Worm (Caenorhabditis elegans): ENCODE measurements around the gene oxy-4.

The oxy-4 gene

ce11 chrIII:5158674-5159073 lies at the start of gene oxy-4:
TSS of gene oxy-4 (minus strand) at chrIII:5158774.
- TF ChIP-seq tbx-11 (GFP tag; IDR thresholded peaks at IDR 0.05) = no peak
- no peak for TF ChIP-seq aly-1 (tag; optimal IDR thresholded peaks at IDR 0.05)
- no peak for TF ChIP-seq hnd-1 (tag; optimal IDR thresholded peaks at IDR 0.05)
- TF ChIP-seq sea-1 (GFP tag; conservative IDR thresholded peaks at IDR 0.05) = no peak
- no peak for TF ChIP-seq ceh-36 (tag; optimal IDR thresholded peaks at IDR 0.05)
- no peak for TF ChIP-seq ets-7 (tag; optimal IDR thresholded peaks at IDR 0.05)
- TF ChIP-seq F13C5.2 (tag; optimal IDR thresholded peaks at IDR 0.05) = no peak
- no peak for TF ChIP-seq tra-4 (tag; optimal IDR thresholded peaks at IDR 0.05)
- TF ChIP-seq hmg-4 (GFP tag; optimal IDR thresholded peaks at IDR 0.05) = no peak
- TF ChIP-seq pes-1 (GFP tag; IDR thresholded peaks at IDR 0.05) = no peak

DNA sequence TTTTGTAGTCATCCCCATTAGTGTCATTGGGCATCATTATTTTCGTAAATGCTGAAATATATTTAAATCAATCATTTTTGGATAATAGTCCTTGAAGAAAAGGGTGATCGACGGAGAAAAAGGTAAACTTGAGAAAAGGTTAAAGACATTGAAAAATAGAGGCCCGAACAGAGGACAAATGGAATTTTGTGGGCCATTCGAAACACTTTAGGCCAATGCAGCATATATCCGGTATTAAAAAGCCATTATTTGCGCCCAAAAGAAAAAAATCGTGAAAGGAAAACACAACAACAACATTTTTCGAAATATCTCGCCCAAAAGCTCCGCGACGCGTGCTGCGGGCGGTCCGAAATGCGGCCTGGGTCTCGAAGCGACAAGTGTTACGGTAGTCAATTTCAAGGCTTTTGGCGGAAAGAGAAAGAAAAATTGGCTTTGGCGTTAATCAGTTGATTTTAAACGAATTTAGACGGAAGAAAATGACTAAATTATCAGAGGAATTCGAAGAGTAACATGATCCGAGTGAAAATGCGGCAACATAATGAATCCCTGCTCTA lies 48.4 kb upstream of the oxy-4 start, which contains the start of gene morc-1:
Gene morc-1 (minus strand): TSS at position 51 of the 554 bp plus-strand sequence.
- no peak for TF ChIP-seq F13C5.2 (tag; optimal IDR thresholded peaks at IDR 0.05)
- no peak for TF ChIP-seq tbx-11 (GFP tag; IDR thresholded peaks at IDR 0.05)
- TF ChIP-seq scrt-1 (GFP tag; IDR thresholded peaks at IDR 0.05) = 0 out of 2 replicates have a peak, but pooled peaks have one; percentile 9

DNA sequence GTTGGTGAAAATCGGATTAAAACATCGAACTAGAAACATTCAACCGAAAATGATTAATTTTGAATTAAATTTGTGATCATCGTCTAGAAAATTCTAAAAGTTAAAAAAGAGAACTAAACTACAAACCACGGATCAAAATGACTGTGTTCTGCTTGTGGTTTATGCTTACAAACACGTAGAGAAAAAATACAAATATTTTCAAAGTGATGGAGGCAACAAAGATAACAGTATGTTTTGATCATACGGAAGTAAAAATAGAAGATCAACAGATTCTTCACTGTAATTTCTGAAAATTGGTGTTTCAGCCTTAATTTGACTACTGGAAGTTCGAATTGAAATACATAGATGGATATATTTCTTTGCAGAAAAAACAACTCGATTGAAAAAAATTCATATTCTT lies 44.7 kb upstream of the oxy-4 start:
- no peak for TF ChIP-seq ceh-13 (GFP tag; optimal IDR thresholded peaks at IDR 0.05)
- no peak for TF ChIP-seq tra-4 (tag; optimal IDR thresholded peaks at IDR 0.05)
- no peak for TF ChIP-seq ama-1 (optimal IDR thresholded peaks at IDR 0.05)
- no peak for TF ChIP-seq tbx-37 (GFP tag; conservative IDR thresholded peaks at IDR 0.05)
- no peak for TF ChIP-seq aly-1 (tag; optimal IDR thresholded peaks at IDR 0.05)
- TF ChIP-seq sea-1 (GFP tag; conservative IDR thresholded peaks at IDR 0.05) = no peak
- no peak for TF ChIP-seq tbx-11 (GFP tag; IDR thresholded peaks at IDR 0.05)
- TF ChIP-seq hmbx-1 (tag; optimal IDR thresholded peaks at IDR 0.05) = no peak
- no peak for TF ChIP-seq ceh-36 (tag; optimal IDR thresholded peaks at IDR 0.05)
- TF ChIP-seq flt-1 (GFP tag; IDR thresholded peaks at IDR 0.05) = no peak
- TF ChIP-seq hmg-4 (GFP tag; optimal IDR thresholded peaks at IDR 0.05) = no peak
- TF ChIP-seq pes-1 (GFP tag; IDR thresholded peaks at IDR 0.05) = no peak
- TF ChIP-seq B0310.2 (tag; optimal IDR thresholded peaks at IDR 0.05) = no peak
- TF ChIP-seq F13C5.2 (tag; optimal IDR thresholded peaks at IDR 0.05) = no peak
- TF ChIP-seq hnd-1 (tag; optimal IDR thresholded peaks at IDR 0.05) = no peak
- no peak for TF ChIP-seq scrt-1 (GFP tag; IDR thresholded peaks at IDR 0.05)
- TF ChIP-seq ets-7 (tag; optimal IDR thresholded peaks at IDR 0.05) = no peak

DNA sequence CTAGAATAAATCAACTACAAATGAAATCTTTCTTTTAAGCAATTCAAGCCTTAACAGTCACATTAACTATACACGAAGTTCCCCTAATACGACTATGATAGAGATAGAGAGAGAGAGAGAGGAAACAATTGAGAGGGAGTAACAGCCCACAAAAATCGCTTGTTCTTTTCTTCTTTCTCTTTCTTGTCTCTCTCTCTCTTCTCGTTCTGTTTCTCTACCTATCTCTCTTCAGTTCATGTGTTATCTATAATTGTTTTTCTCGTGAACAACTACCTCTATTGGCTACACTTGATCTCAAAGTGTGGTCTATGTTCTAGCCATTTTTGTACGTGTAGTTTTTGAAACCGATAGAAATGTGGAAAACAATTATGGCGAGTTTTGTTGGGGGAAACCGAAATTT lies 44.1 kb upstream of the oxy-4 start:
- TF ChIP-seq tra-4 (tag; optimal IDR thresholded peaks at IDR 0.05) (no peak), ceh-36 (tag; optimal IDR thresholded peaks at IDR 0.05) (no peak), hmg-4 (GFP tag; optimal IDR thresholded peaks at IDR 0.05) (no peak), sea-1 (GFP tag; conservative IDR thresholded peaks at IDR 0.05) (no peak), pes-1 (GFP tag; IDR thresholded peaks at IDR 0.05) (no peak), hmbx-1 (tag; optimal IDR thresholded peaks at IDR 0.05) (no peak), ceh-13 (GFP tag; optimal IDR thresholded peaks at IDR 0.05) (no peak), hnd-1 (tag; optimal IDR thresholded peaks at IDR 0.05) (no peak), scrt-1 (GFP tag; IDR thresholded peaks at IDR 0.05) (no peak), ama-1 (optimal IDR thresholded peaks at IDR 0.05) (no peak), B0310.2 (tag; optimal IDR thresholded peaks at IDR 0.05) (no peak), ets-7 (tag; optimal IDR thresholded peaks at IDR 0.05) (no peak), tbx-37 (GFP tag; conservative IDR thresholded peaks at IDR 0.05) (no peak), flt-1 (GFP tag; IDR thresholded peaks at IDR 0.05) (no peak), F13C5.2 (tag; optimal IDR thresholded peaks at IDR 0.05) (no peak), aly-1 (tag; optimal IDR thresholded peaks at IDR 0.05) (no peak), tbx-11 (GFP tag; IDR thresholded peaks at IDR 0.05) (no peak)

DNA sequence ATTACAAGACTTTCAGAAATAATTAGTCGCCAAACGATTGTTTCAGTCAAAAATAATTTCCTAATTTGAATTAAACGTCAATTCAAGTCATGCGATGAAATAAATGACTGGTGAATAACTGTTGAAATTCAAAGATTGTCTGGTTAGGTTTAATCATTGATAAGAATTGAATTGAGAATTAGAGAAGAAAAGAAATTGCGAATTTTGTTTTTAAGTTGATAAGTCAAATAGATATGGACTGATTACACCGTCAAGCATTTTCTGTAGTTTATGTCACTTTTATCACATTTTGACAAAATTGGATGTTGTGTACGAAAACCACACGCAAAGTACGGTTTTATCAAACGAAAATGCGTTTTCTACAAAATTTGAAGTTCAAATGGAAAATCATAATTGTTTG lies 42.7 kb upstream of the oxy-4 start:
- TF ChIP-seq ceh-36 (tag; optimal IDR thresholded peaks at IDR 0.05) (no peak), F13C5.2 (tag; optimal IDR thresholded peaks at IDR 0.05) (no peak), scrt-1 (GFP tag; IDR thresholded peaks at IDR 0.05) (no peak), hnd-1 (tag; optimal IDR thresholded peaks at IDR 0.05) (no peak), flt-1 (GFP tag; IDR thresholded peaks at IDR 0.05) (no peak), tbx-11 (GFP tag; IDR thresholded peaks at IDR 0.05) (no peak), ets-7 (tag; optimal IDR thresholded peaks at IDR 0.05) (no peak), tbx-37 (GFP tag; conservative IDR thresholded peaks at IDR 0.05) (no peak), tra-4 (tag; optimal IDR thresholded peaks at IDR 0.05) (no peak), hmbx-1 (tag; optimal IDR thresholded peaks at IDR 0.05) (no peak), B0310.2 (tag; optimal IDR thresholded peaks at IDR 0.05) (no peak)

- TF ChIP-seq aly-1 (tag; optimal IDR thresholded peaks at IDR 0.05) = no peak
- TF ChIP-seq ets-7 (tag; optimal IDR thresholded peaks at IDR 0.05) = no peak
- no peak for TF ChIP-seq sea-1 (GFP tag; conservative IDR thresholded peaks at IDR 0.05)
- TF ChIP-seq pes-1 (GFP tag; IDR thresholded peaks at IDR 0.05) = no peak
- no peak for TF ChIP-seq ceh-36 (tag; optimal IDR thresholded peaks at IDR 0.05)
- no peak for TF ChIP-seq ama-1 (optimal IDR thresholded peaks at IDR 0.05)
- TF ChIP-seq tra-4 (tag; optimal IDR thresholded peaks at IDR 0.05) = no peak
- no peak for TF ChIP-seq tbx-37 (GFP tag; conservative IDR thresholded peaks at IDR 0.05)
- no peak for TF ChIP-seq F13C5.2 (tag; optimal IDR thresholded peaks at IDR 0.05)
- TF ChIP-seq hmbx-1 (tag; optimal IDR thresholded peaks at IDR 0.05) = no peak
- TF ChIP-seq ceh-13 (GFP tag; optimal IDR thresholded peaks at IDR 0.05) = no peak
- no peak for TF ChIP-seq hnd-1 (tag; optimal IDR thresholded peaks at IDR 0.05)
- no peak for TF ChIP-seq scrt-1 (GFP tag; IDR thresholded peaks at IDR 0.05)
- no peak for TF ChIP-seq hmg-4 (GFP tag; optimal IDR thresholded peaks at IDR 0.05)
- TF ChIP-seq flt-1 (GFP tag; IDR thresholded peaks at IDR 0.05) = no peak
- TF ChIP-seq tbx-11 (GFP tag; IDR thresholded peaks at IDR 0.05) = no peak
- TF ChIP-seq B0310.2 (tag; optimal IDR thresholded peaks at IDR 0.05) = no peak
Observed at ce11 chrIII:5200349-5200748, 41.8 kb upstream of the oxy-4 start.

DNA sequence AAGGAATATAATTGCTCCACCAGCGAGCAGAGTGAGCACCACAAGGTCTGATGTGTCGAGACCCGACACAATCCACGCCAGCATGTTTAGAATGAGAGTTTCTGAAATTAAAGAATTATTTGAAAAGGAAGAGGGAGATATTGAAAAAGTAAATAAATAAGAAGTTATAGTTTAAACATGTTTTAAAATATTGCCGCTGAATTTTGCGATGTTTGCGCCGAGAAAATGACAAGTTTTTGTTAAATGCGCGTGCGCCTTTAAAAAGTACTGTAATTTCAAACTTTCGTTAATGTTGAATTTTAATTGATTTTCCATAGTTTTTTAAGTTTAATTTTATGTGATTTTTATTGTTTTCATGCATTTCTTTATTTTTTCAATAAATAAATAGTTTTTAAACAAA lies 41.0 kb upstream of the oxy-4 start, which contains the start of gene emb-8:
Gene emb-8 (minus strand): TSS at position 101 of the 400 bp plus-strand sequence.
- TF ChIP-seq tbx-11 (GFP tag; IDR thresholded peaks at IDR 0.05) (no peak), hmbx-1 (tag; optimal IDR thresholded peaks at IDR 0.05) (no peak)
